Worm (Caenorhabditis elegans): Measurements from ENCODE around the gene rpl-12.
A peak's percentile ranks its signal among the peaks of the same experiment; 100 is the strongest.

Gene rpl-12

DNA sequence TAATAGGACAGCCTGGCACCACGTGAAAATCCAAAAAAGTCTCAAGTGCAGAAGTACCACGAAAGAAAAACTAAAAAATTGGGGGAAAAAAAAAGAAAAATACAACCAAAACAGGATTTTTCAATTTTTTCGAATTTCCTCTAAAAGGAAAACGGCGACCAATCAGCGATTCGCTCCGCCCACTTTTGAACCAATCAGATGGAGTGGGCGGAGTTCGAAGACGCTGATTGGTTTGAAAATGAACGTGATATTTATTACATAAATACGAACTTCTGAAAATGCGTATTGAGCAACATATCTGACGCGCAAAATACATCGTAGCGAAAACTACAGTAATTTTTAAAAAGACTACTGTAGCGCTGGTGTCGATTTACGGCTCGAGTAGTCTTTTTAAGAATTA, 27.9 kb upstream of the rpl-12 start:
- TF ChIP-seq pqm-1 (tag; optimal IDR thresholded peaks at IDR 0.05) (no peak), nhr-237 (tag; optimal IDR thresholded peaks at IDR 0.05) (no peak), unc-39 (tag; optimal IDR thresholded peaks at IDR 0.05) (no peak), R02D3.7 (tag; optimal IDR thresholded peaks at IDR 0.05) (no peak), ces-1 (GFP tag; optimal IDR thresholded peaks at IDR 0.05) (no peak), spr-1 (tag; optimal IDR thresholded peaks at IDR 0.05) (no peak), daf-19 (GFP tag; conservative IDR thresholded peaks at IDR 0.05) (no peak), F26F4.8 (GFP tag; conservative IDR thresholded peaks at IDR 0.05) (no peak), nhr-48 (tag; optimal IDR thresholded peaks at IDR 0.05) (no peak), T20F7.1 (GFP tag; optimal IDR thresholded peaks at IDR 0.05) (no peak), zag-1 (tag; optimal IDR thresholded peaks at IDR 0.05) (no peak), spr-3 (GFP tag; optimal IDR thresholded peaks at IDR 0.05) (no peak)

DNA sequence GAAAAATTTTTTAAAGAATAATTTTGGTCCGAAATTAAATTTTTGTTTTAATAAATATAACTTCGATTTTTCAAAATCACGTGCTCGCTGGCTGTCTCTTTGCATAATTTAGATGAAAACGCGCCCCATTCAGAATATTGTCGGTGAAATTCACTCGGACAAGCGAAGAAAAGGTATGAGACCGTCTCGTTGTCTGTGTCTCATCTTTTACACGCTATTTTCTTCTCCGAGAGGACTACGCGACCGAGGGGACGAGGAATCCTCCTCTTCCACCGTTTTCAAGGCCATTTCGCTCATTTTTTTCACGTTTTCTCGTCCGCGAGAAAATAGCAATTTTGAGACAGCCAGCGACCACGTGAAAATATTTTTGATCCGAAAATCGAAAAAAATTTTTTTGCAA, 22.4 kb upstream of the rpl-12 start:
- 0 out of 4 replicates have a peak, but pooled peaks of 1 of the 2 experiments have one; percentile 42 for TF ChIP-seq madf-5 (GFP tag; IDR thresholded peaks at IDR 0.05)
- TF ChIP-seq dmd-9 (GFP tag; IDR thresholded peaks at IDR 0.05): peak; percentile 69; the same call in 1 of the 2 replicates
- 0 out of 2 replicates have a peak, but pooled peaks have one; percentile 19 for TF ChIP-seq dmd-6 (GFP tag; IDR thresholded peaks at IDR 0.05)
- TF ChIP-seq lin-38 (GFP tag; IDR thresholded peaks at IDR 0.05): peak; percentile 64

DNA sequence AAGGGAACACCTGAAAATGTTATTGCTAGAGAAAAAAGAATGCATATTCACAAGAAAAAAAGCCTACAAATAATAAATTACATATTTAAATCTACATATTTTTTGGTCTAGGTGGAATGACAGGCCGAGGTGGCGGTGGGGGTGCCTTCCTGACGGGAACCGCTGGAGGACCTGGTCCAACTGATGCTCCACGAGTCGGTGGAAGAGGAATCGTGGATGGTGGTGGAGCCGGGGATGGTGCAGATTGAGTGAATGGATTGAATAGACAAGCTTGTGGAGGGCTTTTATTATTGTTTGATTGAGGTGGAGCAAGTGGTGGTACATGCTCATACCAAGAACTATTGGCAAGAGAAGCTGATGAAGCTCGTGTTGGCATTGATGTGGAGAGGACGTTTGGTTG, 21.3 kb upstream of the rpl-12 start:
- no peak for TF ChIP-seq hif-1 (tag; optimal IDR thresholded peaks at IDR 0.05)
- no peak for TF ChIP-seq mdt-29 (GFP tag; IDR thresholded peaks at IDR 0.05)
- no peak for TF ChIP-seq dmd-9 (GFP tag; IDR thresholded peaks at IDR 0.05)
- no peak for TF ChIP-seq sdz-12 (GFP tag; optimal IDR thresholded peaks at IDR 0.05)
- TF ChIP-seq Y48G9A.11 (GFP tag; IDR thresholded peaks at IDR 0.05): no peak
- TF ChIP-seq egl-43 (GFP tag; IDR thresholded peaks at IDR 0.05): 0 out of 2 replicates have a peak, but pooled peaks have one; percentile 42
- no peak for TF ChIP-seq egl-27 (tag; optimal IDR thresholded peaks at IDR 0.05)
- TF ChIP-seq mes-2 (tag; optimal IDR thresholded peaks at IDR 0.05; ENCODE audit: poor library complexity, severe bottlenecking): no peak
- TF ChIP-seq nhr-11 (tag; optimal IDR thresholded peaks at IDR 0.05): no peak
- peak; percentile 73 for TF ChIP-seq set-16 (GFP tag; IDR thresholded peaks at IDR 0.05)
- no peak for TF ChIP-seq arid-1 (GFP tag; conservative IDR thresholded peaks at IDR 0.05)
- no peak for TF ChIP-seq hlh-30 (tag; optimal IDR thresholded peaks at IDR 0.05; ENCODE audit: insufficient read depth)

DNA sequence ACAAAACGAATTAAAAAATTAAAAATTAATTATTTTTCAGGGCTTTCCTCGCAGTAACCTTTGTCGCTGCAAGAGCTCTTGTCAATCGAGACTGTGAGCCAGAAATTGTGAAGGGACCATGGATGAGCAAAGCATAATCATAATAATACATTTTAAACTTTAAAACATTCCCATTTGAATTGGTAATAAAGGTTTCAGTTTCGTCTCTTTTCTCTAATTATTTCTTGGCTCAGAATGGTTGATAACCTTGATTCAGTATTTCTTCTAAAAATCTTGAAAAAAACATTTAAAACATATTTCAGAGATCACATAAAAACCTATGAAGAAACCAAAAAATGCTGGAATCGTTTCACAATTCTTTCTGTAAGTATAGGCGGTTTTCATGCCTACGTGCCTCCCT, 18.4 kb upstream of the rpl-12 start, which contains the start of gene JC8.16:
Gene JC8.16, plus strand, starts transcription at position 301 of the 400 bp plus-strand sequence.
- 0 out of 2 replicates have a peak, but pooled peaks have one; percentile 9 for TF ChIP-seq nhr-41 (GFP tag; IDR thresholded peaks at IDR 0.05)
- TF ChIP-seq nhr-6 (tag; optimal IDR thresholded peaks at IDR 0.05): no peak
- no peak for TF ChIP-seq F37D6.2 (tag; optimal IDR thresholded peaks at IDR 0.05)
- TF ChIP-seq R02D3.7 (tag; optimal IDR thresholded peaks at IDR 0.05): no peak
- no peak for TF ChIP-seq egl-27 (tag; optimal IDR thresholded peaks at IDR 0.05)
- TF ChIP-seq T26A8.4 (GFP tag; IDR thresholded peaks at IDR 0.05): no peak
- no peak for TF ChIP-seq nhr-25 (tag; optimal IDR thresholded peaks at IDR 0.05; ENCODE audit: borderline replicate concordance, insufficient read depth)
- TF ChIP-seq aly-2 (tag; optimal IDR thresholded peaks at IDR 0.05): no peak

DNA sequence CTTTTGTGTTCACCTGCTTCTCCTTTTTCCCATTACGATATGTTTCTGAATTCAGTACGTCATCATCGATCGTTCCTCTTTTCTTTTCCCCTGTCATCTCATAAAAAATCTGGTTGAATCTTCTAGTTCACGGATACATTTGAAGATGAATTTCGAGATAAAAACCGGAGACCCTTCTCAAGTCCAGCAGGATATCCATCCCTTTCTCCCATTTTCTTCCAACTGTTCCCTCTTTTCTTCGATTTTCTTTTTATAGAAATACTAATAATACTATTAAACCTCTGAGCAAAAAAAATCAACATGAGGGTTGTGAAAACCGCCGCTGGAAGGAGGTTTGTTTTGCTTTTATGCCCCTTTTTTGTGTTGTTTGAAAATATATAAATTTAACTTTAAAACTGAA, 15.4 kb upstream of the rpl-12 start, which contains the start of gene bus-12:
Gene bus-12, plus strand, starts transcription at position 301 of the 400 bp plus-strand sequence.
- TF ChIP-seq nhr-76 (tag; optimal IDR thresholded peaks at IDR 0.05) (no peak), nhr-48 (tag; optimal IDR thresholded peaks at IDR 0.05) (no peak), Y105C5A.15 (GFP tag; IDR thresholded peaks at IDR 0.05) (no peak), pha-4 (GFP tag; IDR thresholded peaks at IDR 0.05) (no peak), pha-4 (tag; optimal IDR thresholded peaks at IDR 0.05) (no peak), arid-1 (GFP tag; conservative IDR thresholded peaks at IDR 0.05) (no peak), Y48G9A.11 (GFP tag; IDR thresholded peaks at IDR 0.05) (no peak), T20F7.1 (GFP tag; optimal IDR thresholded peaks at IDR 0.05) (no peak)

All from whole organism, L4 larva.